Worm (Caenorhabditis elegans) whole organism, L2 larva: ENCODE results near the gene F14D7.12.

ENCODE experiments used
- C34F6.9 ChIP-seq: fragments of 150-350 bp; optimal IDR thresholded peaks from 2 replicates; lab custom pipeline; 2014; ENCODE audit warnings: missing biosample characterization, missing genetic modification characterization
- F13H6.1 ChIP-seq: sonication (generic microtip); optimal IDR thresholded peaks from 2 replicates; lab custom pipeline; 2016; ENCODE audit warnings: missing genetic modification characterization, missing compliant biosample characterization
- Y55F3AM.14 ChIP-seq: fragments of 200-800 bp; sonication (Bioruptor generic); optimal IDR thresholded peaks from 2 replicates; lab custom pipeline; 2018; ENCODE audit warnings: mild to moderate bottlenecking, missing genetic modification characterization, missing compliant biosample characterization
- ZK546.5 ChIP-seq: sonication (generic microtip); optimal IDR thresholded peaks from 2 replicates; lab custom pipeline; 2017; ENCODE audit warnings: missing biosample characterization, missing genetic modification characterization
- alr-1 ChIP-seq: fragments of 150-350 bp; optimal IDR thresholded peaks from 2 replicates; lab custom pipeline; 2014; ENCODE audit warnings: missing biosample characterization, missing genetic modification characterization
- aly-2 ChIP-seq: fragments of 150-350 bp; optimal IDR thresholded peaks from 2 replicates; lab custom pipeline; 2014; ENCODE audit warnings: missing biosample characterization, missing genetic modification characterization
- ama-1 ChIP-seq: fragments of 150-350 bp; optimal IDR thresholded peaks from 2 replicates; lab custom pipeline; 2018; ENCODE audit warnings: inconsistent platforms
- blmp-1 ChIP-seq: sonication (generic microtip); optimal IDR thresholded peaks from 2 replicates; lab custom pipeline; 2017; ENCODE audit warnings: missing genetic modification characterization, mild to moderate bottlenecking, missing compliant biosample characterization, antibody characterized with exemption, moderate library complexity; ENCODE audit not compliant: insufficient read depth
- ceh-16 ChIP-seq: fragments of 150-350 bp; optimal IDR thresholded peaks from 2 replicates; lab custom pipeline; 2014; ENCODE audit warnings: missing biosample characterization, missing genetic modification characterization
- crh-2 ChIP-seq: sonication (generic microtip); optimal IDR thresholded peaks from 2 replicates; lab custom pipeline; 2017; ENCODE audit warnings: missing biosample characterization, missing genetic modification characterization
- dmd-4 ChIP-seq: sonication (generic microtip); optimal IDR thresholded peaks from 2 replicates; lab custom pipeline; 2017; ENCODE audit warnings: missing biosample characterization, missing genetic modification characterization
- egl-27 ChIP-seq: sonication (generic microtip); optimal IDR thresholded peaks from 3 replicates; lab custom pipeline; 2017; ENCODE audit warnings: missing biosample characterization, missing genetic modification reagents, missing genetic modification characterization
- elt-1 ChIP-seq: fragments of 150-350 bp; optimal IDR thresholded peaks from 2 replicates; lab custom pipeline; 2014; ENCODE audit warnings: missing biosample characterization, missing genetic modification characterization
- elt-3 ChIP-seq: sonication (generic microtip); optimal IDR thresholded peaks from 2 replicates; lab custom pipeline; 2017; ENCODE audit warnings: missing biosample characterization, missing genetic modification characterization
- fos-1 ChIP-seq: fragments of 150-350 bp; optimal IDR thresholded peaks from 2 replicates; lab custom pipeline; 2014; ENCODE audit warnings: missing biosample characterization, missing genetic modification characterization
- gmeb-1 ChIP-seq: fragments of 150-350 bp; optimal IDR thresholded peaks from 2 replicates; lab custom pipeline; 2014; ENCODE audit warnings: missing biosample characterization, missing genetic modification characterization
- lin-11 ChIP-seq: fragments of 150-350 bp; sonication (generic microtip); optimal IDR thresholded peaks from 2 replicates; lab custom pipeline; 2014; ENCODE audit warnings: missing biosample characterization, missing genetic modification characterization, inconsistent platforms, mixed read lengths
- lin-13 ChIP-seq: fragments of 150-350 bp; optimal IDR thresholded peaks from 2 replicates; lab custom pipeline; 2014; ENCODE audit warnings: missing biosample characterization, missing genetic modification reagents, missing genetic modification characterization
- lin-39 ChIP-seq: fragments of 150-350 bp; optimal IDR thresholded peaks from 2 replicates; lab custom pipeline; 2014; ENCODE audit warnings: missing biosample characterization, missing genetic modification reagents, missing genetic modification characterization
- lsy-2 ChIP-seq, 2 experiments: fragments of 150-350 bp in 1 of 2; sonication (generic microtip) in 1 of 2; optimal IDR thresholded peaks; 2 replicates each; lab custom pipeline; 2014 to 2017; ENCODE audit warnings: missing biosample characterization in 2 of 2, missing genetic modification characterization in 2 of 2
- mab-5 ChIP-seq: fragments of 150-350 bp; optimal IDR thresholded peaks from 2 replicates; lab custom pipeline; 2014; ENCODE audit warnings: missing biosample characterization, missing genetic modification characterization
- mbf-1 ChIP-seq: sonication (generic microtip); optimal IDR thresholded peaks from 2 replicates; lab custom pipeline; 2017; ENCODE audit warnings: missing biosample characterization, missing genetic modification characterization
- mdl-1 ChIP-seq, 2 experiments: fragments of 150-350 bp in 1 of 2; sonication (generic microtip) in 1 of 2; optimal IDR thresholded peaks; 2 replicates each; lab custom pipeline; 2017; ENCODE audit warnings: missing biosample characterization in 2 of 2, missing genetic modification characterization in 2 of 2
- nhr-10 ChIP-seq: sonication (generic microtip); optimal IDR thresholded peaks from 2 replicates; lab custom pipeline; 2017; ENCODE audit warnings: missing biosample characterization, missing genetic modification characterization
- nhr-11 ChIP-seq: fragments of 150-350 bp; optimal IDR thresholded peaks from 2 replicates; lab custom pipeline; 2014; ENCODE audit warnings: missing biosample characterization, missing genetic modification characterization
- nhr-12 ChIP-seq: fragments of 150-350 bp; optimal IDR thresholded peaks from 2 replicates; lab custom pipeline; 2014; ENCODE audit warnings: missing biosample characterization, missing genetic modification characterization
- nhr-129 ChIP-seq: fragments of 150-350 bp; optimal IDR thresholded peaks from 2 replicates; lab custom pipeline; 2014; ENCODE audit warnings: missing biosample characterization, missing genetic modification characterization
- nhr-21 ChIP-seq: fragments of 150-350 bp; optimal IDR thresholded peaks from 2 replicates; lab custom pipeline; 2014; ENCODE audit warnings: missing biosample characterization, missing genetic modification characterization
- nhr-237 ChIP-seq: fragments of 150-350 bp; optimal IDR thresholded peaks from 2 replicates; lab custom pipeline; 2014; ENCODE audit warnings: missing biosample characterization, missing genetic modification characterization
- nhr-25 ChIP-seq: fragments of 150-350 bp; sonication (generic microtip); optimal IDR thresholded peaks from 3 replicates; lab custom pipeline; 2014; ENCODE audit warnings: missing biosample characterization, missing genetic modification characterization
- nhr-6 ChIP-seq: fragments of 150-350 bp; optimal IDR thresholded peaks from 2 replicates; lab custom pipeline; 2014; ENCODE audit warnings: missing biosample characterization, missing genetic modification characterization
- nhr-77 ChIP-seq: fragments of 150-350 bp; optimal IDR thresholded peaks from 2 replicates; lab custom pipeline; 2014; ENCODE audit warnings: missing biosample characterization, missing genetic modification characterization
- peb-1 ChIP-seq: fragments of 150-350 bp; optimal IDR thresholded peaks from 2 replicates; lab custom pipeline; 2014; ENCODE audit warnings: missing biosample characterization, missing genetic modification characterization
- skn-1 ChIP-seq: sonication (generic microtip); optimal IDR thresholded peaks from 2 replicates; lab custom pipeline; 2017; ENCODE audit warnings: missing biosample characterization, missing genetic modification characterization
- sma-9 ChIP-seq, 2 experiments: fragments of 150-350 bp in 1 of 2; sonication (generic microtip) in 1 of 2; optimal IDR thresholded peaks; 2 replicates each; lab custom pipeline; 2014 to 2016; ENCODE audit warnings: missing genetic modification characterization in 2 of 2, mild to moderate bottlenecking in 1 of 2, missing biosample characterization in 1 of 2, missing compliant biosample characterization in 1 of 2, missing genetic modification reagents in 1 of 2, moderate library complexity in 1 of 2
- snpc-4 ChIP-seq: fragments of 150-350 bp; optimal IDR thresholded peaks from 2 replicates; lab custom pipeline; 2014; ENCODE audit warnings: missing biosample characterization, missing genetic modification characterization
- unc-39 ChIP-seq: fragments of 150-350 bp; optimal IDR thresholded peaks from 2 replicates; lab custom pipeline; 2014; ENCODE audit warnings: missing biosample characterization, missing genetic modification characterization
- unc-55 ChIP-seq: fragments of 150-350 bp; sonication (generic microtip); optimal IDR thresholded peaks from 3 replicates; lab custom pipeline; 2014; ENCODE audit warnings: missing biosample characterization, missing genetic modification reagents, missing genetic modification characterization
- unc-62 ChIP-seq: fragments of 150-350 bp; optimal IDR thresholded peaks from 2 replicates; lab custom pipeline; 2014; ENCODE audit warnings: missing biosample characterization, missing genetic modification reagents, missing genetic modification characterization
- zag-1 ChIP-seq: fragments of 150-350 bp; optimal IDR thresholded peaks from 2 replicates; lab custom pipeline; 2014; ENCODE audit warnings: missing biosample characterization, missing genetic modification characterization
- ztf-1 ChIP-seq: fragments of 200-800 bp; sonication (Bioruptor generic); conservative IDR thresholded peaks from 2 replicates; pipeline ENCODE4 v1.3.6; 2022; ENCODE audit warnings: missing genetic modification characterization, missing compliant biosample characterization
- ztf-4 ChIP-seq: fragments of 150-350 bp; optimal IDR thresholded peaks from 2 replicates; lab custom pipeline; 2014; ENCODE audit warnings: missing biosample characterization, missing genetic modification characterization

The F14D7.12 gene

DNA sequence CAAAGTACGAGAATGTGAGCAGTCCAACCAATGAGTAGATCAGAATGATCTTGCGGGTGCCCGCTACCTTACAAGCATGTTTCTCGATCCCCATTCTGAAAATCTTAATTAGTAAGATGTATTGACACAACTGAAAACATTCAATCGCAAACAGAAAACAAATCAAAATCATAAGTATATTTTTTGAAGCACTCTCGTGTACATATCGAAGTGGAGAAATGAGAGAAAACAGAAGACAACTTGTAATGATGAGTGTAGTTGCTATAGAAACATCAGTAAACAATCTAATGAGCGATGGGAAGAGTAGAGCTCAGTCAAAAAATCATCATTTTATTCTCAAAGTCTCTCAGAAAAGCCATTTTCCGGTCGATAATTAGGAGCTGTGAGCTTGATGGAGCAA is 12.9 kb downstream of the F14D7.12 start, which contains the start of gene F14D7.8:
F14D7.8 (minus strand) TSS at position 101 of the 400 bp plus-strand sequence.
- TF ChIP-seq zag-1 = no peak
- no peak for TF ChIP-seq skn-1 (tag; lab: Kevin White, UChicago)
- no peak for TF ChIP-seq nhr-12
- TF ChIP-seq ama-1 (lab: Kevin White, UChicago) = no peak
- no peak for TF ChIP-seq egl-27 (tag; lab: Kevin White, UChicago)
- no peak for TF ChIP-seq ztf-1 (GFP tag; lab: Robert Waterston, UW)
- no peak for TF ChIP-seq nhr-77 (tag; lab: Kevin White, UChicago)
- TF ChIP-seq nhr-6 (tag; lab: Kevin White, UChicago) = no peak
- no peak for TF ChIP-seq mdl-1 (tag; optimal IDR thresholded peaks at IDR 0.05; lab: Kevin White, UChicago)
- TF ChIP-seq nhr-25 (tag; lab: Kevin White, UChicago) = no peak

- TF ChIP-seq lin-11 (tag; lab: Kevin White, UChicago) (no peak), lin-13 (GFP tag; lab: Kevin White, UChicago) (no peak), dmd-4 (no peak), zag-1 (no peak), nhr-6 (tag; lab: Kevin White, UChicago) (no peak), Y55F3AM.14 (GFP tag; lab: Kevin White, UChicago) (no peak), sma-9 (GFP tag; optimal IDR thresholded peaks at IDR 0.05; lab: Kevin White, UChicago) (no peak), sma-9 (tag; optimal IDR thresholded peaks at IDR 0.05; lab: Kevin White, UChicago) (no peak), skn-1 (tag; lab: Kevin White, UChicago) (no peak), elt-1 (tag; lab: Kevin White, UChicago) (no peak), mdl-1 (tag; optimal IDR thresholded peaks at IDR 0.05; lab: Kevin White, UChicago) (no peak), F13H6.1 (tag; lab: Kevin White, UChicago) (no peak), nhr-12 (no peak), blmp-1 (tag; lab: Kevin White, UChicago) (no peak), fos-1 (tag; lab: Kevin White, UChicago) (no peak), nhr-21 (tag; lab: Kevin White, UChicago) (no peak), lin-39 (tag; lab: Kevin White, UChicago) (no peak), ceh-16 (no peak), nhr-237 (no peak), snpc-4 (tag; lab: Kevin White, UChicago) (no peak), mab-5 (tag; lab: Kevin White, UChicago) (no peak)
These were observed 14.4 kb downstream of the F14D7.12 start, which contains the start of gene F47B8.1 for ce11 chrV:14314236-14314635. Gene F47B8.1 (minus strand): TSS chrV:14314336.

ce11 chrV:14316525-14316924 is 16.7 kb downstream of the F14D7.12 start, which contains the start of gene F47B8.2:
Gene F47B8.2 (minus strand): TSS chrV:14316625.
- TF ChIP-seq unc-62 (GFP tag; lab: Kevin White, UChicago) = no peak
- no peak for TF ChIP-seq nhr-25 (tag; lab: Kevin White, UChicago)
- TF ChIP-seq snpc-4 (tag; lab: Kevin White, UChicago) = no peak
- TF ChIP-seq mbf-1 = no peak
- TF ChIP-seq peb-1 = no peak
- no peak for TF ChIP-seq nhr-6 (tag; lab: Kevin White, UChicago)
- no peak for TF ChIP-seq C34F6.9
- TF ChIP-seq nhr-77 (tag; lab: Kevin White, UChicago) = no peak
- no peak for TF ChIP-seq elt-3 (tag; lab: Kevin White, UChicago)
- no peak for TF ChIP-seq lin-13 (GFP tag; lab: Kevin White, UChicago)
- no peak for TF ChIP-seq crh-2 (tag; lab: Kevin White, UChicago)
- TF ChIP-seq lin-39 (tag; lab: Kevin White, UChicago) = no peak
- no peak for TF ChIP-seq unc-39
- no peak for TF ChIP-seq alr-1
- no peak for TF ChIP-seq F13H6.1 (tag; lab: Kevin White, UChicago)
- TF ChIP-seq nhr-11 (tag; lab: Kevin White, UChicago) = no peak
- no peak for TF ChIP-seq aly-2 (tag; lab: Kevin White, UChicago)
- TF ChIP-seq nhr-237 = no peak

- no peak for TF ChIP-seq alr-1
- TF ChIP-seq nhr-21 (tag; lab: Kevin White, UChicago) = no peak
- no peak for TF ChIP-seq lsy-2 (tag; optimal IDR thresholded peaks at IDR 0.05; lab: Kevin White, UChicago)
- TF ChIP-seq aly-2 (tag; lab: Kevin White, UChicago) = no peak
- no peak for TF ChIP-seq dmd-4
- no peak for TF ChIP-seq ama-1 (lab: Kevin White, UChicago)
- no peak for TF ChIP-seq ZK546.5 (tag; lab: Kevin White, UChicago)
- no peak for TF ChIP-seq nhr-77 (tag; lab: Kevin White, UChicago)
- TF ChIP-seq zag-1 = no peak
- no peak for TF ChIP-seq elt-1 (tag; lab: Kevin White, UChicago)
- no peak for TF ChIP-seq gmeb-1
- TF ChIP-seq unc-62 (GFP tag; lab: Kevin White, UChicago) = no peak
- no peak for TF ChIP-seq nhr-10 (tag; lab: Kevin White, UChicago)
- no peak for TF ChIP-seq lin-13 (GFP tag; lab: Kevin White, UChicago)
- peak; percentile 7 for TF ChIP-seq C34F6.9
- no peak for TF ChIP-seq F13H6.1 (tag; lab: Kevin White, UChicago)
- TF ChIP-seq ztf-4 (tag; lab: Kevin White, UChicago) = no peak
- peak; percentile 40 for TF ChIP-seq nhr-129
- no peak for TF ChIP-seq egl-27 (tag; lab: Kevin White, UChicago)
- no peak for TF ChIP-seq skn-1 (tag; lab: Kevin White, UChicago)
- no peak for TF ChIP-seq ztf-1 (GFP tag; lab: Robert Waterston, UW)
- peak; percentile 19 for TF ChIP-seq unc-55 (GFP tag; lab: Kevin White, UChicago)
These were observed 17.4 kb downstream of the F14D7.12 start for ce11 chrV:14317204-14317603.
